Fruit fly (Drosophila melanogaster): ENCODE results near the gene CG15506.

dm6 chr3R:29699220-29699619 lies 19.2 kb upstream of the CG15506 start:
- no peak for TF ChIP-seq CG8159 (tag; optimal IDR thresholded peaks at IDR 0.05)
- no peak for TF ChIP-seq EcR (GFP tag; optimal IDR thresholded peaks at IDR 0.05)
- no peak for TF ChIP-seq CG34367 (tag; optimal IDR thresholded peaks at IDR 0.05)
- no peak for TF ChIP-seq CG12605 (GFP tag; IDR thresholded peaks at IDR 0.05)
- TF ChIP-seq CG32121 (GFP tag; IDR thresholded peaks at IDR 0.05): no peak
- peak; percentile 58; the same call in 1 of the 2 replicates for TF ChIP-seq Ets98B (GFP tag; IDR thresholded peaks at IDR 0.05)
